Worm (Caenorhabditis elegans) whole organism, L4 larva: ENCODE measurements around the gene mtch-1.
A peak's percentile ranks its signal among the peaks of the same experiment; 100 is the strongest.

Experiments used
- F10B5.3 ChIP-seq: sonication (generic microtip); optimal IDR thresholded peaks from 2 replicates; lab custom pipeline; 2016; ENCODE audit warnings: mild to moderate bottlenecking, missing genetic modification characterization, missing compliant biosample characterization
- F37D6.2 ChIP-seq: sonication (generic microtip); optimal IDR thresholded peaks from 2 replicates; lab custom pipeline; 2016; ENCODE audit warnings: mild to moderate bottlenecking, missing genetic modification characterization, missing compliant biosample characterization
- F44E2.7 ChIP-seq: fragments of 200-800 bp; sonication (Bioruptor generic); IDR thresholded peaks from 2 replicates; pipeline ENCODE4 v2.1.2; 2022; ENCODE audit warnings: missing genetic modification characterization, missing compliant biosample characterization
- F49E8.2 ChIP-seq: sonication (generic microtip); optimal IDR thresholded peaks from 2 replicates; lab custom pipeline; 2016; ENCODE audit warnings: missing compliant biosample characterization, mild to moderate bottlenecking, missing genetic modification characterization, borderline replicate concordance
- R02D3.7 ChIP-seq: fragments of 150-350 bp; sonication (generic microtip); optimal IDR thresholded peaks from 3 replicates; lab custom pipeline; 2014; ENCODE audit warnings: missing biosample characterization, missing genetic modification characterization
- T20F7.1 ChIP-seq: fragments of 200-800 bp; sonication (Bioruptor generic); optimal IDR thresholded peaks from 2 replicates; lab custom pipeline; 2018; ENCODE audit warnings: mild to moderate bottlenecking, missing genetic modification characterization, missing compliant biosample characterization
- T26A8.4 ChIP-seq: fragments of 200-800 bp; sonication (Bioruptor generic); IDR thresholded peaks from 2 replicates; pipeline ENCODE4 v1.3.6; 2022; ENCODE audit warnings: missing genetic modification characterization, missing compliant biosample characterization
- Y48G9A.11 ChIP-seq: fragments of 200-800 bp; sonication (Bioruptor generic); IDR thresholded peaks from 2 replicates; pipeline ENCODE4 v1.3.6; 2022; ENCODE audit warnings: missing genetic modification reagents, missing genetic modification characterization, missing compliant biosample characterization
- aha-1 ChIP-seq: fragments of 150-350 bp; peaks from one replicate; lab custom pipeline; 2014; ENCODE audit warnings: missing biosample characterization, missing genetic modification characterization
- aly-2 ChIP-seq: sonication (generic microtip); optimal IDR thresholded peaks from 2 replicates; lab custom pipeline; 2018; ENCODE audit warnings: missing biosample characterization, missing genetic modification characterization
- ama-1 ChIP-seq: fragments of 150-350 bp; optimal IDR thresholded peaks from 2 replicates; lab custom pipeline; 2014; ENCODE audit warnings: inconsistent platforms, mixed read lengths
- arid-1 ChIP-seq: fragments of 200-800 bp; sonication (Bioruptor generic); conservative IDR thresholded peaks from 2 replicates; pipeline ENCODE4 v1.3.6; 2022; ENCODE audit warnings: missing genetic modification reagents, missing genetic modification characterization, missing compliant biosample characterization
- ceh-28 ChIP-seq: fragments of 150-350 bp; optimal IDR thresholded peaks from 2 replicates; lab custom pipeline; 2014; ENCODE audit warnings: missing biosample characterization, missing genetic modification reagents, missing genetic modification characterization
- ceh-62 ChIP-seq: sonication (generic microtip); optimal IDR thresholded peaks from 2 replicates; lab custom pipeline; 2017; ENCODE audit warnings: missing biosample characterization, missing genetic modification characterization
- ceh-82 ChIP-seq: sonication (generic microtip); optimal IDR thresholded peaks from 2 replicates; lab custom pipeline; 2017; ENCODE audit warnings: missing biosample characterization, missing genetic modification characterization
- ces-1 ChIP-seq: fragments of 150-350 bp; sonication (generic microtip); optimal IDR thresholded peaks from 4 replicates; lab custom pipeline; 2014; ENCODE audit warnings: missing biosample characterization, missing genetic modification reagents, missing genetic modification characterization
- daf-16 ChIP-seq, 3 experiments: sonication (generic microtip); optimal IDR thresholded peaks; 2 replicates each; lab custom pipeline; 2016 to 2017; ENCODE audit warnings: missing genetic modification characterization in 3 of 3, missing genetic modification reagents in 3 of 3, mild to moderate bottlenecking in 2 of 3, missing compliant biosample characterization in 2 of 3, missing biosample characterization in 1 of 3, moderate library complexity in 1 of 3
- daf-19 ChIP-seq: fragments of 200-800 bp; sonication (Bioruptor generic); conservative IDR thresholded peaks from 2 replicates; pipeline ENCODE4 v1.3.6; 2022; ENCODE audit warnings: missing genetic modification characterization, missing compliant biosample characterization
- dmd-6 ChIP-seq: fragments of 200-800 bp; sonication (Bioruptor generic); IDR thresholded peaks from 2 replicates; pipeline ENCODE4 v1.3.6; 2022; ENCODE audit warnings: missing genetic modification reagents, missing genetic modification characterization, missing compliant biosample characterization
- dmd-8 ChIP-seq: fragments of 200-800 bp; sonication (Bioruptor generic); IDR thresholded peaks from 2 replicates; pipeline ENCODE4 v1.3.6; 2022; ENCODE audit warnings: missing genetic modification characterization, missing compliant biosample characterization
- egl-43 ChIP-seq: fragments of 200-800 bp; sonication (Bioruptor generic); IDR thresholded peaks from 2 replicates; pipeline ENCODE4 v1.3.6; 2022; ENCODE audit warnings: missing genetic modification reagents, missing genetic modification characterization, missing compliant biosample characterization
- gei-8 ChIP-seq: fragments of 200-800 bp; sonication (Bioruptor generic); optimal IDR thresholded peaks from 2 replicates; lab custom pipeline; 2018; ENCODE audit warnings: mild to moderate bottlenecking, missing genetic modification characterization, missing compliant biosample characterization
- hlh-30 ChIP-seq: sonication (generic microtip); optimal IDR thresholded peaks from 2 replicates; lab custom pipeline; 2017; ENCODE audit warnings: antibody characterized with exemption, mild to moderate bottlenecking, missing genetic modification characterization, missing compliant biosample characterization; ENCODE audit not compliant: insufficient read depth
- jun-1 ChIP-seq: fragments of 150-350 bp; optimal IDR thresholded peaks from 2 replicates; lab custom pipeline; 2014; ENCODE audit warnings: missing biosample characterization, missing genetic modification reagents, missing genetic modification characterization
- lim-7 ChIP-seq: fragments of 200-800 bp; sonication (Bioruptor generic); IDR thresholded peaks from 2 replicates; pipeline ENCODE4 v1.3.6; 2022; ENCODE audit warnings: missing genetic modification characterization, missing compliant biosample characterization
- lin-1 ChIP-seq: fragments of 200-800 bp; sonication (Bioruptor generic); IDR thresholded peaks from 2 replicates; pipeline ENCODE4 v1.3.6; 2022; ENCODE audit warnings: missing genetic modification reagents, missing genetic modification characterization, missing compliant biosample characterization
- lin-13 ChIP-seq: fragments of 150-350 bp; optimal IDR thresholded peaks from 2 replicates; lab custom pipeline; 2014; ENCODE audit warnings: missing biosample characterization, missing genetic modification reagents, missing genetic modification characterization
- lin-38 ChIP-seq: fragments of 200-800 bp; sonication (Bioruptor generic); IDR thresholded peaks from 2 replicates; pipeline ENCODE4 v1.3.6; 2022; ENCODE audit warnings: missing genetic modification reagents, missing genetic modification characterization, missing compliant biosample characterization
- lsy-2 ChIP-seq, 2 experiments: fragments of 150-350 bp in 1 of 2; sonication (generic microtip) in 1 of 2; optimal IDR thresholded peaks; 2 replicates each; lab custom pipeline; 2014 to 2017; ENCODE audit warnings: missing biosample characterization in 2 of 2, missing genetic modification characterization in 2 of 2
- mes-2 ChIP-seq: sonication (generic microtip); optimal IDR thresholded peaks from 2 replicates; lab custom pipeline; 2016; ENCODE audit warnings: missing genotype, mild to moderate bottlenecking, missing genetic modification characterization, missing compliant biosample characterization; ENCODE audit not compliant: poor library complexity, severe bottlenecking
- nhr-28 ChIP-seq: fragments of 150-350 bp; optimal IDR thresholded peaks from 2 replicates; lab custom pipeline; 2014; ENCODE audit warnings: missing biosample characterization, missing genetic modification characterization
- nhr-41 ChIP-seq: fragments of 200-800 bp; sonication (Bioruptor generic); IDR thresholded peaks from 2 replicates; pipeline ENCODE4 v1.3.6; 2022; ENCODE audit warnings: missing genetic modification reagents, missing genetic modification characterization, missing compliant biosample characterization
- nhr-76 ChIP-seq: fragments of 150-350 bp; optimal IDR thresholded peaks from 2 replicates; lab custom pipeline; 2014; ENCODE audit warnings: missing biosample characterization, missing genetic modification characterization
- pha-4 ChIP-seq, 2 experiments: fragments of 150-350 bp in 1 of 2; fragments of 200-800 bp in 1 of 2; sonication (Bioruptor generic) in 1 of 2; IDR thresholded peaks in 1 of 2; optimal IDR thresholded peaks in 1 of 2; 2 replicates each; pipeline versions ENCODE4 v1.3.6 to Lab custom; 2014 to 2022; ENCODE audit warnings: missing genetic modification characterization in 2 of 2, missing genetic modification reagents in 2 of 2, missing biosample characterization in 1 of 2, missing compliant biosample characterization in 1 of 2
- php-3 ChIP-seq: fragments of 200-800 bp; sonication (Bioruptor generic); IDR thresholded peaks from 2 replicates; pipeline ENCODE4 v1.3.6; 2022; ENCODE audit warnings: missing genetic modification reagents, missing genetic modification characterization, missing compliant biosample characterization
- saeg-2 ChIP-seq: fragments of 200-800 bp; sonication (Bioruptor generic); IDR thresholded peaks from 2 replicates; pipeline ENCODE4 v1.3.6; 2022; ENCODE audit warnings: missing genetic modification reagents, missing genetic modification characterization, missing compliant biosample characterization
- skn-1 ChIP-seq: fragments of 150-350 bp; optimal IDR thresholded peaks from 2 replicates; lab custom pipeline; 2014; ENCODE audit warnings: missing biosample characterization, missing genetic modification characterization
- snpc-1.2 ChIP-seq: fragments of 200-800 bp; sonication (Bioruptor generic); IDR thresholded peaks from 2 replicates; pipeline ENCODE4 v1.3.6; 2022; ENCODE audit warnings: missing genetic modification reagents, missing genetic modification characterization, missing compliant biosample characterization
- snpc-4 ChIP-seq: fragments of 150-350 bp; optimal IDR thresholded peaks from 2 replicates; lab custom pipeline; 2014; ENCODE audit warnings: missing biosample characterization, missing genetic modification characterization
- unc-130 ChIP-seq: sonication (generic microtip); optimal IDR thresholded peaks from 2 replicates; lab custom pipeline; 2016; ENCODE audit warnings: missing genetic modification reagents, missing genetic modification characterization, missing compliant biosample characterization
- unc-39 ChIP-seq: sonication (generic microtip); optimal IDR thresholded peaks from 2 replicates; lab custom pipeline; 2017; ENCODE audit warnings: missing biosample characterization, missing genetic modification characterization
- unc-62 ChIP-seq, 3 experiments: fragments of 150-350 bp in 1 of 3; sonication (generic microtip); optimal IDR thresholded peaks in 2 of 3; peaks in 1 of 3; 1 replicate in 1 of 3; 2 replicates in 2 of 3; lab custom pipeline; 2014 to 2017; ENCODE audit warnings: missing biosample characterization in 3 of 3, missing genetic modification characterization in 3 of 3, missing genetic modification reagents in 3 of 3, missing genotype in 1 of 3
- zag-1 ChIP-seq: fragments of 150-350 bp; optimal IDR thresholded peaks from 2 replicates; lab custom pipeline; 2014; ENCODE audit warnings: missing biosample characterization, missing genetic modification characterization
- zfp-3 ChIP-seq: fragments of 200-800 bp; sonication (Bioruptor generic); conservative IDR thresholded peaks from 2 replicates; pipeline ENCODE4 v1.3.6; 2022; ENCODE audit warnings: missing genetic modification reagents, missing genetic modification characterization, missing compliant biosample characterization

mtch-1 gene

DNA sequence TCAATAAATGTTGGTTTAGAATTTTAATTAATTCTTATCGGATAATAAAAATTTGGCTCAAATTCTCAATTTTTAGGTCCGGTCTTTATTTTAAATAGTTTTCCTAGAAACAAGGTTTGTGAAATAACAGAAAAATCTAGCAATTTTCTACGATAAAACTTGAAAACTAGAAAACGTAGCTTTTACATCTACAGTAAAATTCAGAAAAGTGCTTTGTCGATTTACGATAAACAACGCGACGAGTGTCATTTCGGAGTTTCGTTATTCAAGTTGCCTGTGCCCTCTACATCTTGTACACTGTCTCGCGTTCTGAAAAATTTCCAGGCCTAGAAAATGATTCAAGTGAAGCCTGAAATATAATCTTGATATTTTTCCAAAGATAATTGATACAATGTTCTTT lies 17.2 kb downstream of the mtch-1 start:
- no peak for TF ChIP-seq ces-1 (GFP tag; lab: Kevin White, UChicago)
- no peak for TF ChIP-seq nhr-41
- peak; percentile 53 for TF ChIP-seq aha-1 (tag; lab: Kevin White, UChicago)
- peak; percentile 91 for TF ChIP-seq T20F7.1 (GFP tag; lab: Kevin White, UChicago)
- TF ChIP-seq zag-1 (tag; lab: Kevin White, UChicago) = no peak
- TF ChIP-seq Y48G9A.11 = peak; percentile 99
- TF ChIP-seq skn-1 (tag; lab: Kevin White, UChicago) = no peak
- peak; percentile 63 for TF ChIP-seq R02D3.7 (tag; lab: Kevin White, UChicago)
- TF ChIP-seq nhr-28 = no peak
- no peak for TF ChIP-seq jun-1 (tag; lab: Kevin White, UChicago)
- TF ChIP-seq T26A8.4 (GFP tag; lab: Robert Waterston, UW) = no peak
- no peak for TF ChIP-seq F37D6.2
- TF ChIP-seq lin-1 (GFP tag; lab: Robert Waterston, UW) = no peak
- TF ChIP-seq mes-2 = peak; percentile 57
- TF ChIP-seq arid-1 (GFP tag; lab: Robert Waterston, UW) = no peak
- no peak for TF ChIP-seq nhr-76 (tag; lab: Kevin White, UChicago)
- TF ChIP-seq lsy-2 (tag; optimal IDR thresholded peaks at IDR 0.05; lab: Kevin White, UChicago) = peak in 1 of 2 experiments; percentile 69
- TF ChIP-seq, all 104 proteins: peak for 6

- TF ChIP-seq zag-1 (tag; lab: Kevin White, UChicago) = no peak
- TF ChIP-seq unc-62 (GFP tag; optimal IDR thresholded peaks at IDR 0.05 in 1 of 2; lab: Kevin White, UChicago) = peak in 1 of 2 experiments; percentile 51
- no peak for TF ChIP-seq unc-62 (tag; optimal IDR thresholded peaks at IDR 0.05; lab: Kevin White, UChicago)
These were observed 17.6 kb downstream of the mtch-1 start, which contains the start of gene haf-2 for ce11 chrII:7356326-7356725. Gene haf-2, minus strand, starts transcription at chrII:7356426.

- peak; percentile 55 for TF ChIP-seq unc-130 (GFP tag; lab: Kevin White, UChicago)
- peak; percentile 48; the same call in 1 of the 2 replicates for TF ChIP-seq snpc-1.2 (GFP tag; lab: Robert Waterston, UW)
- TF ChIP-seq F44E2.7 (GFP tag; lab: Robert Waterston, UW) = no peak
- no peak for TF ChIP-seq daf-16 (GFP tag; optimal IDR thresholded peaks at IDR 0.05; lab: Kevin White, UChicago)
- TF ChIP-seq daf-16 (tag; optimal IDR thresholded peaks at IDR 0.05; lab: Kevin White, UChicago) = no peak
- no peak for TF ChIP-seq snpc-4 (tag; lab: Kevin White, UChicago)
- 0 out of 2 replicates have a peak, but pooled peaks have one; percentile 50 for TF ChIP-seq php-3 (GFP tag; lab: Robert Waterston, UW)
- TF ChIP-seq ama-1 = no peak
- TF ChIP-seq F49E8.2 = peak; percentile 57
- TF ChIP-seq gei-8 (GFP tag; lab: Kevin White, UChicago) = no peak
- peak; percentile 58; the same call in 1 of the 2 replicates for TF ChIP-seq egl-43 (GFP tag; lab: Robert Waterston, UW)
- peak; percentile 52; the same call in 1 of the 2 replicates for TF ChIP-seq lim-7 (GFP tag; lab: Robert Waterston, UW)
- no peak for TF ChIP-seq lin-13 (GFP tag; lab: Kevin White, UChicago)
- TF ChIP-seq Y48G9A.11 = peak; percentile 91
- TF ChIP-seq lin-38 (GFP tag; lab: Robert Waterston, UW) = peak; percentile 69
- no peak for TF ChIP-seq nhr-28
- 0 out of 2 replicates have a peak, but pooled peaks have one; percentile 54 for TF ChIP-seq dmd-8 (GFP tag; lab: Robert Waterston, UW)
- TF ChIP-seq ceh-62 (tag; lab: Kevin White, UChicago) = no peak
- TF ChIP-seq F37D6.2 = no peak
- TF ChIP-seq ceh-82 (tag; lab: Kevin White, UChicago) = no peak
- peak; percentile 15 for TF ChIP-seq mes-2
These were observed 20.9 kb downstream of the mtch-1 start for ce11 chrII:7353027-7353426.

ce11 chrII:7352507-7352906 lies 21.5 kb downstream of the mtch-1 start, which contains the start of gene hsp-4:
Gene hsp-4, minus strand, starts transcription at chrII:7352645.
- TF ChIP-seq hlh-30 (no peak), saeg-2 (GFP tag; lab: Robert Waterston, UW) (no peak), dmd-6 (GFP tag; lab: Robert Waterston, UW) (no peak), snpc-1.2 (GFP tag; lab: Robert Waterston, UW) (no peak), daf-19 (no peak), nhr-28 (peak; percentile 23), lsy-2 (tag; optimal IDR thresholded peaks at IDR 0.05; lab: Kevin White, UChicago) (peak in 1 of 2 experiments; percentile 45), aly-2 (no peak), zfp-3 (no peak), nhr-76 (tag; lab: Kevin White, UChicago) (no peak), daf-16 (GFP tag; optimal IDR thresholded peaks at IDR 0.05; lab: Kevin White, UChicago) (no peak), daf-16 (tag; optimal IDR thresholded peaks at IDR 0.05; lab: Kevin White, UChicago) (peak; percentile 20), unc-39 (tag; lab: Kevin White, UChicago) (no peak), ceh-28 (no peak), pha-4 (GFP tag; IDR thresholded peaks at IDR 0.05; lab: Robert Waterston, UW) (no peak; the same call in 1 of the 2 replicates), pha-4 (tag; optimal IDR thresholded peaks at IDR 0.05; lab: Kevin White, UChicago) (no peak), php-3 (GFP tag; lab: Robert Waterston, UW) (no peak), F10B5.3 (tag; lab: Kevin White, UChicago) (no peak), aha-1 (tag; lab: Kevin White, UChicago) (peak; percentile 60)
